Worm (Caenorhabditis elegans) whole organism, L3 larva: ENCODE data around the gene cng-2.

Source experiments
- aly-2 ChIP-seq: fragments of 150-350 bp; optimal IDR thresholded peaks from 2 replicates; lab custom pipeline; 2014; ENCODE audit warnings: missing biosample characterization, missing genetic modification characterization
- ceh-9 ChIP-seq: sonication (generic microtip); optimal IDR thresholded peaks from 2 replicates; lab custom pipeline; 2018; ENCODE audit warnings: missing biosample characterization, missing genetic modification characterization
- elt-1 ChIP-seq: fragments of 150-350 bp; optimal IDR thresholded peaks from 2 replicates; lab custom pipeline; 2014; ENCODE audit warnings: missing biosample characterization, missing genetic modification characterization
- nhr-237 ChIP-seq: fragments of 150-350 bp; optimal IDR thresholded peaks from 2 replicates; lab custom pipeline; 2014; ENCODE audit warnings: missing biosample characterization, missing genetic modification characterization
- nhr-43 ChIP-seq: sonication (generic microtip); optimal IDR thresholded peaks from 2 replicates; lab custom pipeline; 2016; ENCODE audit warnings: mild to moderate bottlenecking, missing genetic modification characterization, missing compliant biosample characterization; ENCODE audit not compliant: poor library complexity, severe bottlenecking
- pha-4 ChIP-seq: fragments of 150-350 bp; optimal IDR thresholded peaks from 2 replicates; lab custom pipeline; 2014; ENCODE audit warnings: missing biosample characterization, missing genetic modification reagents, missing genetic modification characterization
- skn-1 ChIP-seq: fragments of 150-350 bp; optimal IDR thresholded peaks from 2 replicates; lab custom pipeline; 2014; ENCODE audit warnings: missing biosample characterization, missing genetic modification characterization
- snpc-4 ChIP-seq: fragments of 150-350 bp; optimal IDR thresholded peaks from 2 replicates; lab custom pipeline; 2014; ENCODE audit warnings: missing biosample characterization, missing genetic modification characterization
- ztf-11 ChIP-seq: fragments of 150-350 bp; optimal IDR thresholded peaks from 2 replicates; lab custom pipeline; 2014; ENCODE audit warnings: missing biosample characterization, missing genetic modification characterization

DNA sequence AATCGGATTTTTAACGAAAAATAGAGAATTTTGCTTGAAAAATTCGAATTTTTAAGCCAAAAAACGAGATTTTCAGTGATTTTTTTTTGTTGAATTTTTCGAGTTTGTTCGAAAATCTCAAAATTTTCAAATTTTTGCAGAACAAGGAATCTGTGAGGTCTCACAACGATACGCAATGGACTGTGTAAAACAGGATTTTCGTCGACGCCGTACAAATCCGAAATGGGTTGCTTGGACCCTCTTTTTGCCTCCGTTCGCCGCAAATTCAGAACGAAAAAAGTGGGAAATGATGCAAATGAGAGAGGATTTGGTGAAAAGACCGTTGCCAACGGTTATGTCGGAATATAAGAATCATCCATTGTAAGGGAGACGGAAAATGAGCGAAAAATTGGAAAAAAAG is 34.7 kb upstream of the cng-2 start:
- TF ChIP-seq pha-4 (tag; lab: Kevin White, UChicago) (no peak), ceh-9 (no peak), aly-2 (tag; lab: Kevin White, UChicago) (no peak), snpc-4 (tag; lab: Kevin White, UChicago) (no peak), skn-1 (tag; lab: Kevin White, UChicago) (no peak), ztf-11 (tag; lab: Kevin White, UChicago) (no peak), nhr-237 (tag; lab: Kevin White, UChicago) (no peak), nhr-43 (tag; lab: Kevin White, UChicago) (no peak), elt-1 (tag; lab: Kevin White, UChicago) (no peak)
